Fruit fly (Drosophila melanogaster) whole organism, pupa: Measurements from ENCODE around the gene CG3984.

ENCODE experiments used
- CG13204 ChIP-seq: fragments of 200-800 bp; sonication (Bioruptor generic); optimal IDR thresholded peaks from 2 replicates; lab custom pipeline; 2018; ENCODE audit warnings: missing biosample characterization, mild to moderate bottlenecking, missing genetic modification characterization, moderate library complexity
- CG14655 ChIP-seq: fragments of 200-800 bp; sonication (Bioruptor generic); optimal IDR thresholded peaks from 3 replicates; lab custom pipeline; 2017; ENCODE audit warnings: mild to moderate bottlenecking, missing biosample characterization, missing genetic modification reagents, missing genetic modification characterization
- CG15710 ChIP-seq: fragments of 200-800 bp; sonication (Bioruptor generic); optimal IDR thresholded peaks from 2 replicates; lab custom pipeline; 2018; ENCODE audit warnings: missing biosample characterization, mild to moderate bottlenecking, missing genetic modification characterization, moderate library complexity
- CG32121 ChIP-seq: fragments of 200-800 bp; sonication (Bioruptor generic); IDR thresholded peaks from 2 replicates; pipeline ENCODE4 v1.3.6; 2022; ENCODE audit warnings: missing biosample characterization, missing genetic modification characterization
- CG34367 ChIP-seq: fragments of 200-800 bp; sonication (Bioruptor generic); optimal IDR thresholded peaks from 2 replicates; lab custom pipeline; 2018; ENCODE audit warnings: missing biosample characterization, mild to moderate bottlenecking, missing genetic modification characterization
- CG8159 ChIP-seq: fragments of 200-800 bp; sonication (Bioruptor generic); optimal IDR thresholded peaks from 3 replicates; lab custom pipeline; 2018; ENCODE audit warnings: missing biosample characterization, mild to moderate bottlenecking, missing genetic modification characterization, moderate library complexity
- CG8301 ChIP-seq: fragments of 200-800 bp; sonication (Bioruptor generic); optimal IDR thresholded peaks from 2 replicates; lab custom pipeline; 2018; ENCODE audit warnings: missing biosample characterization, mild to moderate bottlenecking, missing genetic modification characterization
- D1 ChIP-seq: fragments of 200-800 bp; sonication (Bioruptor generic); optimal IDR thresholded peaks from 2 replicates; lab custom pipeline; 2018; ENCODE audit warnings: missing biosample characterization, mild to moderate bottlenecking, missing genetic modification characterization, moderate library complexity
- EcR ChIP-seq: fragments of 200-800 bp; sonication (Bioruptor generic); optimal IDR thresholded peaks from 3 replicates; lab custom pipeline; 2019; ENCODE audit warnings: missing biosample characterization, missing genetic modification characterization, mild to moderate bottlenecking, moderate library complexity, missing genetic modification reagents
- Pif1B ChIP-seq: fragments of 200-800 bp; sonication (Bioruptor generic); optimal IDR thresholded peaks from 3 replicates; lab custom pipeline; 2016; ENCODE audit warnings: missing biosample characterization, missing genetic modification characterization
- fd96Ca ChIP-seq: fragments of 200-800 bp; sonication (Bioruptor generic); IDR thresholded peaks from 3 replicates; pipeline ENCODE4 v1.3.6; 2022; ENCODE audit warnings: missing biosample characterization, missing genetic modification characterization

dm6 chr3R:15089250-15089921, 47.6 kb upstream of the CG3984 start:
- TF ChIP-seq CG8301 (tag; lab: Kevin White, UChicago): no peak
- TF ChIP-seq CG32121 (GFP tag; lab: Robert Waterston, UW): no peak
- no peak for TF ChIP-seq D1 (tag; lab: Kevin White, UChicago)
- peak; percentile 77 for TF ChIP-seq EcR (GFP tag; lab: Kevin White, UChicago)
- no peak for TF ChIP-seq CG15710 (tag; lab: Kevin White, UChicago)
- TF ChIP-seq CG14655 (GFP tag; lab: Kevin White, UChicago): no peak
- no peak for TF ChIP-seq Pif1B (GFP tag; lab: Kevin White, UChicago)
- TF ChIP-seq CG8159 (tag; lab: Kevin White, UChicago): no peak
- TF ChIP-seq CG34367 (tag; lab: Kevin White, UChicago): no peak
- TF ChIP-seq fd96Ca (GFP tag; lab: Robert Waterston, UW): no peak
- TF ChIP-seq CG13204: no peak
